Worm (Caenorhabditis elegans): ENCODE data around the gene ced-2.

ce11 chrIV:1600784-1601183, 3.7 kb downstream of the ced-2 start:
- no peak for TF ChIP-seq spr-1 (tag; optimal IDR thresholded peaks at IDR 0.05)
- no peak for TF ChIP-seq dpl-1 (GFP tag; optimal IDR thresholded peaks at IDR 0.05)
- no peak for TF ChIP-seq snpc-4 (tag; optimal IDR thresholded peaks at IDR 0.05)
- no peak for TF ChIP-seq mdl-1 (tag; optimal IDR thresholded peaks at IDR 0.05)
- TF ChIP-seq lin-1 (GFP tag; IDR thresholded peaks at IDR 0.05) = no peak
- TF ChIP-seq lin-13 (GFP tag; optimal IDR thresholded peaks at IDR 0.05) = no peak
- TF ChIP-seq unc-62 (GFP tag; optimal IDR thresholded peaks at IDR 0.05 in 1 of 2) = no peak
- TF ChIP-seq unc-62 (tag; optimal IDR thresholded peaks at IDR 0.05) = no peak
- no peak for TF ChIP-seq zip-11 (GFP tag; IDR thresholded peaks at IDR 0.05)
- TF ChIP-seq lin-39 (tag; optimal IDR thresholded peaks at IDR 0.05) = no peak
- TF ChIP-seq vab-7 (GFP tag; IDR thresholded peaks at IDR 0.05) = no peak
- TF ChIP-seq saeg-2 (GFP tag; IDR thresholded peaks at IDR 0.05) = no peak
- no peak for TF ChIP-seq ceh-82 (tag; optimal IDR thresholded peaks at IDR 0.05)
- TF ChIP-seq lsy-2 (tag; optimal IDR thresholded peaks at IDR 0.05) = no peak
